Worm (Caenorhabditis elegans) whole organism, L1 larva: ENCODE measurements around the gene epg-5.
A peak's percentile ranks its signal among the peaks of the same experiment; 100 is the strongest.

ENCODE experiments used
- C04F5.9 ChIP-seq: sonication (generic microtip); optimal IDR thresholded peaks from 2 replicates; lab custom pipeline; 2016; ENCODE audit warnings: missing genetic modification characterization, missing compliant biosample characterization
- C16A3.4 ChIP-seq: fragments of 150-350 bp; optimal IDR thresholded peaks from 2 replicates; lab custom pipeline; 2014; ENCODE audit warnings: missing biosample characterization, missing genetic modification characterization
- C34B4.2 ChIP-seq: sonication (generic microtip); optimal IDR thresholded peaks from 2 replicates; lab custom pipeline; 2017; ENCODE audit warnings: mild to moderate bottlenecking, missing genetic modification characterization, missing compliant biosample characterization
- F16B12.6 ChIP-seq: fragments of 150-350 bp; optimal IDR thresholded peaks from 2 replicates; lab custom pipeline; 2014; ENCODE audit warnings: missing biosample characterization, missing genetic modification characterization
- Y116A8C.19 ChIP-seq: sonication (generic microtip); optimal IDR thresholded peaks from 2 replicates; lab custom pipeline; 2016; ENCODE audit warnings: missing compliant biosample characterization, missing genetic modification characterization, borderline replicate concordance
- ceh-63 ChIP-seq: fragments of 200-800 bp; sonication (Bioruptor generic); optimal IDR thresholded peaks from 2 replicates; lab custom pipeline; 2018; ENCODE audit warnings: mild to moderate bottlenecking, missing genetic modification characterization, missing compliant biosample characterization
- ceh-82 ChIP-seq, 3 experiments: fragments of 150-350 bp in 1 of 3; sonication (generic microtip) in 2 of 3; optimal IDR thresholded peaks; 2 replicates each; lab custom pipeline; 2014 to 2017; ENCODE audit warnings: missing biosample characterization in 3 of 3, missing genetic modification characterization in 3 of 3
- ceh-90 ChIP-seq: sonication (generic microtip); optimal IDR thresholded peaks from 2 replicates; lab custom pipeline; 2016; ENCODE audit warnings: missing genetic modification characterization, missing compliant biosample characterization
- ces-1 ChIP-seq: fragments of 150-350 bp; optimal IDR thresholded peaks from 2 replicates; lab custom pipeline; 2014; ENCODE audit warnings: missing biosample characterization, missing genetic modification reagents, missing genetic modification characterization
- dpl-1 ChIP-seq, 3 experiments: fragments of 150-350 bp in 2 of 3; sonication (generic microtip) in 1 of 3; optimal IDR thresholded peaks; 2 replicates each; lab custom pipeline; 2014 to 2017; ENCODE audit warnings: missing biosample characterization in 3 of 3, missing genetic modification characterization in 3 of 3, missing genetic modification reagents in 3 of 3
- efl-1 ChIP-seq, 4 experiments: fragments of 150-350 bp; optimal IDR thresholded peaks in 3 of 4; peaks in 1 of 4; 1 replicate in 1 of 4; 2 replicates in 3 of 4; lab custom pipeline; 2014; ENCODE audit warnings: missing biosample characterization in 2 of 4, missing genetic modification characterization in 2 of 4, missing genetic modification reagents in 2 of 4
- egl-13 ChIP-seq: sonication (generic microtip); optimal IDR thresholded peaks from 2 replicates; lab custom pipeline; 2016; ENCODE audit warnings: missing genotype, missing genetic modification reagents, missing genetic modification characterization, missing compliant biosample characterization
- egl-27 ChIP-seq, 2 experiments: fragments of 150-350 bp in 1 of 2; sonication (generic microtip); optimal IDR thresholded peaks; 3 replicates each; lab custom pipeline; 2017 to 2018; ENCODE audit warnings: missing biosample characterization in 2 of 2, missing genetic modification characterization in 2 of 2, missing genetic modification reagents in 2 of 2
- elt-3 ChIP-seq, 6 experiments: fragments of 150-350 bp in 1 of 6; sonication (generic microtip); optimal IDR thresholded peaks; 2 replicates each; lab custom pipeline; 2017 to 2018; ENCODE audit warnings: missing biosample characterization in 6 of 6, missing genetic modification characterization in 6 of 6, inconsistent platforms in 1 of 6
- fkh-4 ChIP-seq: sonication (generic microtip); optimal IDR thresholded peaks from 2 replicates; lab custom pipeline; 2016; ENCODE audit warnings: missing compliant biosample characterization, missing genetic modification characterization, borderline replicate concordance
- fkh-8 ChIP-seq: sonication (generic microtip); optimal IDR thresholded peaks from 2 replicates; lab custom pipeline; 2016; ENCODE audit warnings: mild to moderate bottlenecking, missing genetic modification characterization, missing compliant biosample characterization
- grh-1 ChIP-seq: fragments of 200-800 bp; sonication (Bioruptor generic); IDR thresholded peaks from 2 replicates; pipeline ENCODE4 v1.3.6; 2022; ENCODE audit warnings: missing genetic modification reagents, missing genetic modification characterization, missing compliant biosample characterization
- hlh-17 ChIP-seq: fragments of 200-800 bp; sonication (Bioruptor generic); optimal IDR thresholded peaks from 2 replicates; lab custom pipeline; 2018; ENCODE audit warnings: missing genetic modification characterization, mild to moderate bottlenecking, missing compliant biosample characterization, moderate library complexity, borderline replicate concordance
- hlh-4 ChIP-seq: sonication (generic microtip); optimal IDR thresholded peaks from 2 replicates; lab custom pipeline; 2016; ENCODE audit warnings: mild to moderate bottlenecking, missing genetic modification characterization, missing compliant biosample characterization
- jun-1 ChIP-seq: fragments of 150-350 bp; optimal IDR thresholded peaks from 2 replicates; lab custom pipeline; 2014; ENCODE audit warnings: missing biosample characterization, missing genetic modification reagents, missing genetic modification characterization
- lin-13 ChIP-seq: fragments of 150-350 bp; optimal IDR thresholded peaks from 2 replicates; lab custom pipeline; 2014; ENCODE audit warnings: missing biosample characterization, missing genetic modification reagents, missing genetic modification characterization
- lin-14 ChIP-seq: fragments of 200-800 bp; sonication (Bioruptor generic); optimal IDR thresholded peaks from 2 replicates; lab custom pipeline; 2018; ENCODE audit warnings: mild to moderate bottlenecking, missing genetic modification characterization, moderate library complexity, missing compliant biosample characterization
- lin-15B ChIP-seq: fragments of 150-350 bp; sonication (generic microtip); optimal IDR thresholded peaks from 3 replicates; lab custom pipeline; 2014; ENCODE audit warnings: missing biosample characterization, missing genetic modification characterization
- lin-39 ChIP-seq: fragments of 150-350 bp; optimal IDR thresholded peaks from 2 replicates; lab custom pipeline; 2014; ENCODE audit warnings: missing biosample characterization, missing genetic modification reagents, missing genetic modification characterization
- lir-3 ChIP-seq: sonication (generic microtip); optimal IDR thresholded peaks from 2 replicates; lab custom pipeline; 2016; ENCODE audit warnings: mild to moderate bottlenecking, missing genetic modification characterization, moderate library complexity, missing compliant biosample characterization; ENCODE audit not compliant: poor library complexity
- lsy-2 ChIP-seq, 2 experiments: fragments of 150-350 bp; optimal IDR thresholded peaks; 2 replicates each; lab custom pipeline; 2014; ENCODE audit warnings: missing biosample characterization in 2 of 2, missing genetic modification characterization in 2 of 2
- mab-9 ChIP-seq: fragments of 200-800 bp; sonication (Bioruptor generic); IDR thresholded peaks from 2 replicates; pipeline ENCODE4 v1.3.6; 2022; ENCODE audit warnings: missing genetic modification reagents, missing genetic modification characterization, missing compliant biosample characterization
- nhr-11 ChIP-seq: fragments of 150-350 bp; optimal IDR thresholded peaks from 2 replicates; lab custom pipeline; 2014; ENCODE audit warnings: missing biosample characterization, missing genetic modification characterization
- nhr-19 ChIP-seq: fragments of 200-800 bp; sonication (Bioruptor generic); conservative IDR thresholded peaks from 2 replicates; pipeline ENCODE4 v1.3.6; 2022; ENCODE audit warnings: missing genetic modification characterization, missing compliant biosample characterization
- nhr-237 ChIP-seq: fragments of 150-350 bp; optimal IDR thresholded peaks from 2 replicates; lab custom pipeline; 2014; ENCODE audit warnings: missing biosample characterization, missing genetic modification characterization
- nhr-47 ChIP-seq: sonication (generic microtip); optimal IDR thresholded peaks from 2 replicates; lab custom pipeline; 2016; ENCODE audit warnings: mild to moderate bottlenecking, missing genetic modification characterization, moderate library complexity, missing compliant biosample characterization
- nhr-71 ChIP-seq: sonication (generic microtip); optimal IDR thresholded peaks from 2 replicates; lab custom pipeline; 2016; ENCODE audit warnings: mild to moderate bottlenecking, missing genetic modification characterization, moderate library complexity, missing compliant biosample characterization
- nhr-77 ChIP-seq: fragments of 150-350 bp; optimal IDR thresholded peaks from 2 replicates; lab custom pipeline; 2014; ENCODE audit warnings: missing biosample characterization, missing genetic modification characterization
- nhr-84 ChIP-seq: sonication (generic microtip); optimal IDR thresholded peaks from 2 replicates; lab custom pipeline; 2017; ENCODE audit warnings: missing biosample characterization, missing genetic modification characterization
- pax-3 ChIP-seq: fragments of 200-800 bp; sonication (Bioruptor generic); optimal IDR thresholded peaks from 2 replicates; lab custom pipeline; 2018; ENCODE audit warnings: mild to moderate bottlenecking, missing genetic modification characterization, moderate library complexity, missing compliant biosample characterization
- snu-23 ChIP-seq: sonication (generic microtip); optimal IDR thresholded peaks from 2 replicates; lab custom pipeline; 2016; ENCODE audit warnings: missing genetic modification characterization, missing compliant biosample characterization
- swsn-7 ChIP-seq: sonication (generic microtip); optimal IDR thresholded peaks from 2 replicates; lab custom pipeline; 2016; ENCODE audit warnings: missing genetic modification characterization, missing compliant biosample characterization
- tbx-2 ChIP-seq: sonication (generic microtip); optimal IDR thresholded peaks from 2 replicates; lab custom pipeline; 2016; ENCODE audit warnings: missing genetic modification characterization, missing compliant biosample characterization
- tlp-1 ChIP-seq: fragments of 150-350 bp; optimal IDR thresholded peaks from 2 replicates; lab custom pipeline; 2014; ENCODE audit warnings: missing biosample characterization, missing genetic modification characterization
- unc-30 ChIP-seq: sonication (generic microtip); optimal IDR thresholded peaks from 2 replicates; lab custom pipeline; 2017; ENCODE audit warnings: missing biosample characterization, missing genetic modification characterization
- unc-62 ChIP-seq: fragments of 150-350 bp; optimal IDR thresholded peaks from 2 replicates; lab custom pipeline; 2014; ENCODE audit warnings: missing biosample characterization, missing genetic modification reagents, missing genetic modification characterization
- unc-86 ChIP-seq: sonication (generic microtip); optimal IDR thresholded peaks from 2 replicates; lab custom pipeline; 2016; ENCODE audit warnings: missing genetic modification characterization, missing compliant biosample characterization
- xbp-1 ChIP-seq: sonication (generic microtip); optimal IDR thresholded peaks from 2 replicates; lab custom pipeline; 2016; ENCODE audit warnings: missing genetic modification characterization, missing compliant biosample characterization
- zag-1 ChIP-seq: fragments of 150-350 bp; optimal IDR thresholded peaks from 2 replicates; lab custom pipeline; 2014; ENCODE audit warnings: missing biosample characterization, missing genetic modification characterization
- ztf-11 ChIP-seq, 2 experiments: sonication (generic microtip); optimal IDR thresholded peaks; 2 replicates each; lab custom pipeline; 2016 to 2017; ENCODE audit warnings: missing genetic modification characterization in 2 of 2, missing biosample characterization in 1 of 2, missing compliant biosample characterization in 1 of 2
- ztf-4 ChIP-seq: fragments of 150-350 bp; optimal IDR thresholded peaks from 2 replicates; lab custom pipeline; 2014; ENCODE audit warnings: missing biosample characterization, missing genetic modification characterization

The epg-5 gene

ce11 chrII:6598050-6598449 lies 11.1 kb downstream of the epg-5 start, which contains the start of gene dnj-8:
TSS of gene dnj-8 (minus strand) at chrII:6598080.
- TF ChIP-seq unc-62 (GFP tag; lab: Kevin White, UChicago) (no peak), ceh-63 (GFP tag; lab: Kevin White, UChicago) (no peak), jun-1 (tag; lab: Kevin White, UChicago) (no peak), nhr-19 (GFP tag; lab: Robert Waterston, UW) (no peak), lin-13 (no peak), ces-1 (GFP tag; lab: Kevin White, UChicago) (no peak), xbp-1 (tag; lab: Kevin White, UChicago) (no peak), lsy-2 (tag; optimal IDR thresholded peaks at IDR 0.05; lab: Kevin White, UChicago) (peak in 1 of 2 experiments; percentile 15), tlp-1 (tag; lab: Kevin White, UChicago) (no peak), nhr-71 (no peak), dpl-1 (GFP tag; optimal IDR thresholded peaks at IDR 0.05; lab: Kevin White, UChicago) (peak in 1 of 3 experiments; percentile 21), efl-1 (optimal IDR thresholded peaks at IDR 0.05; lab: Kevin White, UChicago) (peak; percentile 2 to 10), efl-1 (GFP tag; optimal IDR thresholded peaks at IDR 0.05 in 1 of 2; lab: Kevin White, UChicago) (peak in 1 of 2 experiments; percentile 12), pax-3 (tag; lab: Kevin White, UChicago) (no peak), lin-39 (tag; lab: Kevin White, UChicago) (no peak), ztf-4 (tag; lab: Kevin White, UChicago) (no peak), hlh-4 (tag; lab: Kevin White, UChicago) (no peak), mab-9 (GFP tag; lab: Robert Waterston, UW) (no peak), nhr-84 (tag; lab: Kevin White, UChicago) (no peak), fkh-8 (peak; percentile 1), ztf-11 (tag; optimal IDR thresholded peaks at IDR 0.05; lab: Kevin White, UChicago) (no peak), fkh-4 (no peak), nhr-77 (no peak), Y116A8C.19 (tag; lab: Kevin White, UChicago) (no peak), C34B4.2 (tag; lab: Kevin White, UChicago) (no peak), grh-1 (no peak), snu-23 (GFP tag; lab: Kevin White, UChicago) (no peak), C04F5.9 (tag; lab: Kevin White, UChicago) (no peak), lin-15B (tag; lab: Kevin White, UChicago) (peak; percentile 2), elt-3 (tag; optimal IDR thresholded peaks at IDR 0.05; lab: Kevin White, UChicago) (no peak), nhr-237 (tag; lab: Kevin White, UChicago) (no peak), lin-14 (GFP tag; lab: Kevin White, UChicago) (peak; percentile 60), ceh-82 (tag; optimal IDR thresholded peaks at IDR 0.05; lab: Kevin White, UChicago) (peak in 1 of 3 experiments; percentile 11), nhr-47 (tag; lab: Kevin White, UChicago) (no peak), ceh-90 (no peak), hlh-17 (no peak), swsn-7 (no peak), F16B12.6 (peak; percentile 4)

DNA sequence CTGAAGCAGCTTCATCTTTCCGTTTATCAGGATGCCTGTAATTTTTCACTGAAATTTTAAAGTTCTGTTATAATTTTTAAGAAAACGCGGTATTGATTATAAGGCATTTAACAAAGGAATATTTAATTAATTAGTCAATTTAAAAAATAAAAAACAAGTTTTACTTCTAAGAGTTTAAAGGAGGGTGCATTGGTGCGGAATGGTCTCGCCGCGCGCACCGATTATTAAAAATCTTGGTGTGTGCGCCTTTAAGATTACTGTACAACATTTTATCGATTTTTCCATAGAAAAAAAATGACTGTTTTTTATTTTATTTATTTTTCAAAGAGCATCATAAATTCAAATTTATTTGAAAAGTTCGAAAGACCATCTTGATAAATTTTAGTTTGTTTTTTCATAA lies 11.7 kb downstream of the epg-5 start:
- TF ChIP-seq unc-86 (tag; lab: Kevin White, UChicago), result no peak
- no peak for TF ChIP-seq hlh-4 (tag; lab: Kevin White, UChicago)
- no peak for TF ChIP-seq dpl-1 (GFP tag; optimal IDR thresholded peaks at IDR 0.05; lab: Kevin White, UChicago)
- no peak for TF ChIP-seq snu-23 (GFP tag; lab: Kevin White, UChicago)
- no peak for TF ChIP-seq tlp-1 (tag; lab: Kevin White, UChicago)
- no peak for TF ChIP-seq lir-3 (tag; lab: Kevin White, UChicago)
- TF ChIP-seq C16A3.4 (tag; lab: Kevin White, UChicago), result no peak
- TF ChIP-seq ceh-90, result no peak
- no peak for TF ChIP-seq tbx-2
- no peak for TF ChIP-seq egl-27 (tag; optimal IDR thresholded peaks at IDR 0.05; lab: Kevin White, UChicago)
- TF ChIP-seq unc-30, result no peak
- TF ChIP-seq nhr-77, result no peak
- no peak for TF ChIP-seq ceh-63 (GFP tag; lab: Kevin White, UChicago)
- no peak for TF ChIP-seq nhr-71
- TF ChIP-seq zag-1 (tag; lab: Kevin White, UChicago), result no peak
- TF ChIP-seq grh-1, result no peak
- TF ChIP-seq nhr-11 (tag; lab: Kevin White, UChicago), result no peak
- TF ChIP-seq egl-13, result no peak
- TF ChIP-seq ztf-4 (tag; lab: Kevin White, UChicago), result no peak
